Fruit fly (Drosophila melanogaster) whole organism, embryonic: ENCODE data around the gene fz.

Experiments used
- Atf6 ChIP-seq: fragments of 200-800 bp; sonication (Bioruptor generic); IDR thresholded peaks from 2 replicates; pipeline ENCODE4 v1.3.6; 2022; ENCODE audit warnings: missing biosample characterization, missing genetic modification characterization
- Bdp1 ChIP-seq: fragments of 200-800 bp; sonication (Bioruptor generic); optimal IDR thresholded peaks from 3 replicates; lab custom pipeline; 2016; ENCODE audit warnings: missing biosample characterization, missing genetic modification characterization
- CG10147 ChIP-seq: fragments of 200-800 bp; sonication (Bioruptor generic); optimal IDR thresholded peaks from 2 replicates; lab custom pipeline; 2019; ENCODE audit warnings: missing biosample characterization, mild to moderate bottlenecking, missing genetic modification characterization, moderate library complexity
- CG10274 ChIP-seq: fragments of 200-800 bp; sonication (Bioruptor generic); optimal IDR thresholded peaks from 3 replicates; lab custom pipeline; 2017; ENCODE audit warnings: missing biosample characterization, mild to moderate bottlenecking, missing genetic modification characterization
- CG10431 ChIP-seq: fragments of 200-800 bp; sonication (Bioruptor generic); optimal IDR thresholded peaks from 3 replicates; lab custom pipeline; 2018; ENCODE audit warnings: missing biosample characterization, mild to moderate bottlenecking, missing genetic modification characterization
- CG10959 ChIP-seq: fragments of 200-800 bp; sonication (Bioruptor generic); IDR thresholded peaks from 2 replicates; pipeline ENCODE4 v1.3.6; 2022; ENCODE audit warnings: missing biosample characterization, missing genetic modification characterization
- CG11560 ChIP-seq: fragments of 200-800 bp; sonication (Bioruptor generic); IDR thresholded peaks from 3 replicates; pipeline ENCODE4 v1.3.6; 2022; ENCODE audit warnings: missing biosample characterization, missing genetic modification characterization
- CG12391 ChIP-seq: fragments of 200-800 bp; sonication (Bioruptor generic); optimal IDR thresholded peaks from 3 replicates; lab custom pipeline; 2018; ENCODE audit warnings: missing biosample characterization, mild to moderate bottlenecking, missing genetic modification characterization, moderate library complexity
- CG14441 ChIP-seq: fragments of 200-800 bp; sonication (Bioruptor generic); IDR thresholded peaks from 2 replicates; pipeline ENCODE4 v1.3.6; 2022; ENCODE audit warnings: missing biosample characterization, missing genetic modification characterization
- CG14667 ChIP-seq: fragments of 200-800 bp; sonication (Bioruptor generic); IDR thresholded peaks from 2 replicates; pipeline ENCODE4 v1.3.6; 2022; ENCODE audit warnings: missing biosample characterization, missing genetic modification characterization
- CG1529 ChIP-seq: fragments of 200-800 bp; sonication (Bioruptor generic); optimal IDR thresholded peaks from 3 replicates; lab custom pipeline; 2018; ENCODE audit warnings: missing biosample characterization, missing genetic modification characterization
- CG17829 ChIP-seq: fragments of 200-800 bp; optimal IDR thresholded peaks from 2 replicates; lab custom pipeline; 2019; ENCODE audit warnings: missing biosample characterization, mild to moderate bottlenecking, missing genetic modification characterization, moderate library complexity
- CG18262 ChIP-seq: fragments of 200-800 bp; optimal IDR thresholded peaks from 3 replicates; lab custom pipeline; 2019; ENCODE audit warnings: missing biosample characterization, mild to moderate bottlenecking, missing genetic modification characterization, moderate library complexity
- CG2129 ChIP-seq: fragments of 200-800 bp; sonication (Bioruptor generic); IDR thresholded peaks from 2 replicates; pipeline ENCODE4 v1.3.6; 2022; ENCODE audit warnings: missing biosample characterization, missing genetic modification characterization; ENCODE audit not compliant: partially characterized antibody
- CG2712 ChIP-seq: fragments of 200-800 bp; optimal IDR thresholded peaks from 3 replicates; lab custom pipeline; 2019; ENCODE audit warnings: missing biosample characterization, mild to moderate bottlenecking, missing genetic modification characterization, moderate library complexity
- CG31365 ChIP-seq: fragments of 200-800 bp; sonication (Bioruptor generic); optimal IDR thresholded peaks from 2 replicates; lab custom pipeline; 2018; ENCODE audit warnings: missing biosample characterization, mild to moderate bottlenecking, missing genetic modification characterization
- CG32772 ChIP-seq: fragments of 200-800 bp; sonication (Bioruptor generic); IDR thresholded peaks from 2 replicates; pipeline ENCODE4 v1.3.6; 2022; ENCODE audit warnings: missing biosample characterization, missing genetic modification characterization
- CG33557 ChIP-seq: fragments of 200-800 bp; sonication (Bioruptor generic); optimal IDR thresholded peaks from 2 replicates; lab custom pipeline; 2019; ENCODE audit warnings: missing biosample characterization, mild to moderate bottlenecking, missing genetic modification characterization, moderate library complexity
- CG34422 ChIP-seq: fragments of 200-800 bp; sonication (Bioruptor generic); IDR thresholded peaks from 3 replicates; pipeline ENCODE4 v1.3.6; 2022; ENCODE audit warnings: missing biosample characterization, missing genetic modification characterization
- CG3838 ChIP-seq: fragments of 200-800 bp; sonication (Bioruptor generic); optimal IDR thresholded peaks from 3 replicates; lab custom pipeline; 2016; ENCODE audit warnings: missing biosample characterization, missing genetic modification characterization
- CG4360 ChIP-seq: fragments of 200-800 bp; sonication (Bioruptor generic); IDR thresholded peaks from 2 replicates; pipeline ENCODE4 v1.3.6; 2022; ENCODE audit warnings: missing biosample characterization, missing genetic modification characterization
- CG6791 ChIP-seq: fragments of 200-800 bp; sonication (Bioruptor generic); IDR thresholded peaks from 3 replicates; pipeline ENCODE4 v1.3.6; 2022; ENCODE audit warnings: missing biosample characterization, missing genetic modification characterization; ENCODE audit not compliant: partially characterized antibody
- CG7271 ChIP-seq: fragments of 200-800 bp; sonication (Bioruptor generic); optimal IDR thresholded peaks from 2 replicates; lab custom pipeline; 2018; ENCODE audit warnings: missing biosample characterization, mild to moderate bottlenecking, missing genetic modification characterization, moderate library complexity
- CG7839 ChIP-seq: fragments of 200-800 bp; sonication (Bioruptor generic); optimal IDR thresholded peaks from 3 replicates; lab custom pipeline; 2018; ENCODE audit warnings: missing biosample characterization, mild to moderate bottlenecking, missing genetic modification characterization, moderate library complexity
- CG8924 ChIP-seq: fragments of 200-800 bp; optimal IDR thresholded peaks from 3 replicates; lab custom pipeline; 2019; ENCODE audit warnings: missing biosample characterization, mild to moderate bottlenecking, missing genetic modification characterization, moderate library complexity
- D19A ChIP-seq: fragments of 200-800 bp; optimal IDR thresholded peaks from 3 replicates; lab custom pipeline; 2019; ENCODE audit warnings: missing biosample characterization, mild to moderate bottlenecking, missing genetic modification characterization, moderate library complexity
- Dref ChIP-seq: fragments of 200-800 bp; sonication (Bioruptor generic); IDR thresholded peaks from 2 replicates; pipeline ENCODE4 v1.3.6; 2022; ENCODE audit warnings: missing biosample characterization, missing genetic modification characterization
- HLH4C ChIP-seq: fragments of 200-800 bp; sonication (Bioruptor generic); IDR thresholded peaks from 3 replicates; pipeline ENCODE4 v1.3.6; 2022; ENCODE audit warnings: missing biosample characterization, missing genetic modification characterization; ENCODE audit not compliant: partially characterized antibody
- Hr51 ChIP-seq, 2 experiments: fragments of 200-800 bp; sonication (Bioruptor generic); optimal IDR thresholded peaks; 2 replicates in 1 of 2; 3 replicates in 1 of 2; lab custom pipeline; 2016 to 2018; ENCODE audit warnings: missing biosample characterization in 2 of 2, missing genetic modification characterization in 2 of 2, mild to moderate bottlenecking in 1 of 2, moderate library complexity in 1 of 2
- Mad ChIP-seq: fragments of 200-800 bp; sonication (Bioruptor generic); optimal IDR thresholded peaks from 2 replicates; lab custom pipeline; 2016; ENCODE audit warnings: missing biosample characterization, missing genetic modification characterization
- Mes4 ChIP-seq: fragments of 200-800 bp; sonication (Bioruptor generic); optimal IDR thresholded peaks from 2 replicates; lab custom pipeline; 2016; ENCODE audit warnings: missing biosample characterization, missing genetic modification characterization
- Oaz ChIP-seq: fragments of 200-800 bp; sonication (Bioruptor generic); IDR thresholded peaks from 2 replicates; pipeline ENCODE4 v1.3.6; 2022; ENCODE audit warnings: missing biosample characterization, missing genetic modification characterization
- Optix ChIP-seq: fragments of 200-800 bp; sonication (Bioruptor generic); IDR thresholded peaks from 3 replicates; pipeline ENCODE4 v1.3.6; 2022; ENCODE audit warnings: missing biosample characterization, missing genetic modification characterization
- PHDP ChIP-seq: fragments of 200-800 bp; sonication (Bioruptor generic); optimal IDR thresholded peaks from 3 replicates; lab custom pipeline; 2018; ENCODE audit warnings: missing biosample characterization, mild to moderate bottlenecking, missing genetic modification characterization, moderate library complexity
- Sox102F ChIP-seq: fragments of 200-800 bp; sonication (Bioruptor generic); optimal IDR thresholded peaks from 2 replicates; lab custom pipeline; 2018; ENCODE audit warnings: missing biosample characterization, mild to moderate bottlenecking, missing genetic modification characterization, moderate library complexity
- bbx ChIP-seq: fragments of 200-800 bp; sonication (Bioruptor generic); IDR thresholded peaks from 2 replicates; pipeline ENCODE4 v1.3.6; 2022; ENCODE audit warnings: missing biosample characterization, missing genetic modification characterization; ENCODE audit not compliant: partially characterized antibody
- ci ChIP-seq: fragments of 200-800 bp; sonication (Bioruptor generic); IDR thresholded peaks from 3 replicates; pipeline ENCODE4 v1.3.6; 2022; ENCODE audit warnings: missing biosample characterization, missing genetic modification characterization
- da ChIP-seq: fragments of 200-800 bp; sonication (Bioruptor generic); optimal IDR thresholded peaks from 2 replicates; lab custom pipeline; 2016; ENCODE audit warnings: missing biosample characterization, missing genetic modification characterization
- disco-r ChIP-seq: fragments of 200-800 bp; sonication (Bioruptor generic); optimal IDR thresholded peaks from 2 replicates; lab custom pipeline; 2016; ENCODE audit warnings: missing biosample characterization, missing genetic modification characterization
- dm ChIP-seq: fragments of 200-800 bp; sonication (Bioruptor generic); optimal IDR thresholded peaks from 3 replicates; lab custom pipeline; 2016; ENCODE audit warnings: missing biosample characterization, missing genetic modification characterization
- dmrt11E ChIP-seq: fragments of 200-800 bp; sonication (Bioruptor generic); optimal IDR thresholded peaks from 3 replicates; lab custom pipeline; 2018; ENCODE audit warnings: missing biosample characterization, mild to moderate bottlenecking, missing genetic modification characterization, moderate library complexity
- fru ChIP-seq: fragments of >200 bp; optimal IDR thresholded peaks from 2 replicates; lab custom pipeline; 2017
- ftz-f1 ChIP-seq: fragments of 200-800 bp; sonication (Bioruptor generic); optimal IDR thresholded peaks from 2 replicates; lab custom pipeline; 2016; ENCODE audit warnings: missing biosample characterization, missing genetic modification characterization
- kah ChIP-seq: fragments of 200-800 bp; sonication (Bioruptor generic); optimal IDR thresholded peaks from 2 replicates; lab custom pipeline; 2018; ENCODE audit warnings: missing biosample characterization, mild to moderate bottlenecking, missing genetic modification characterization
- ken ChIP-seq: fragments of 200-800 bp; sonication (Bioruptor generic); IDR thresholded peaks from 3 replicates; pipeline ENCODE4 v1.3.6; 2022; ENCODE audit warnings: missing biosample characterization, missing genetic modification characterization
- mirr ChIP-seq: fragments of 200-800 bp; sonication (Bioruptor generic); optimal IDR thresholded peaks from 3 replicates; lab custom pipeline; 2018; ENCODE audit warnings: missing biosample characterization, mild to moderate bottlenecking, missing genetic modification characterization
- nmo ChIP-seq: fragments of 200-800 bp; sonication (Bioruptor generic); optimal IDR thresholded peaks from 2 replicates; lab custom pipeline; 2018; ENCODE audit warnings: missing biosample characterization, mild to moderate bottlenecking, missing genetic modification characterization, moderate library complexity
- otp ChIP-seq: fragments of 200-800 bp; sonication (Bioruptor generic); IDR thresholded peaks from 3 replicates; pipeline ENCODE4, ENCODE4 v1.3.6; 2022; ENCODE audit warnings: missing biosample characterization, missing genetic modification characterization
- sima ChIP-seq: fragments of 200-800 bp; sonication (Bioruptor generic); optimal IDR thresholded peaks from 2 replicates; lab custom pipeline; 2016; ENCODE audit warnings: missing biosample characterization, missing genetic modification characterization
- stc ChIP-seq: fragments of 200-800 bp; sonication (Bioruptor generic); IDR thresholded peaks from 2 replicates; pipeline ENCODE4 v1.3.6; 2022; ENCODE audit warnings: missing biosample characterization, missing genetic modification characterization
- wor ChIP-seq: fragments of 200-800 bp; sonication (Bioruptor generic); IDR thresholded peaks from 2 replicates; pipeline ENCODE4 v1.3.6; 2022; ENCODE audit warnings: missing biosample characterization, missing genetic modification characterization

fz gene

DNA sequence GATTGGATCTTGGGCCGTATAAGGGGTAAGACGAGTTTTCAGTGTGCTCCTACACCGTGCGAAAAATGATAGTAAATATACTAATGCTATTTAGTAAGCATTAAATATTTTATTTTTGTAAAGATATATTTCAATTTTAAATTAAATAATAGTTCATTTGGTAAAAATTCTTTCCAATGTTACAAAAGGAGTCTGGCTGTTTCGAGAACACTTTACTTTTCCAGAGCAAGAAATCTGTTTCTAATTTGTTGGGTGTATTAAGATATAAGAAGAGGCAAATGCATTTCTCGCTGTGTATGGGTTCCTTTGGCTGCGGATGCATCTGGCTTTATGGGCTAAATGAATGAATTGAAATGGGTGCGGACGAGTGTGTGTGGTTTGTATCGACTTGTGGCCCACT lies 51.1 kb downstream of the fz start (continued):
- TF ChIP-seq disco-r (GFP tag; lab: Kevin White, UChicago), result no peak
- TF ChIP-seq Bdp1, result no peak
- no peak for TF ChIP-seq Mes4
- TF ChIP-seq CG14667 (GFP tag; lab: Robert Waterston, UW), result no peak
- no peak for TF ChIP-seq CG3838 (GFP tag; lab: Kevin White, UChicago)
- peak; percentile 28 for TF ChIP-seq CG10431 (GFP tag; lab: Kevin White, UChicago)
- peak; percentile 73 for TF ChIP-seq CG17829 (tag; lab: Kevin White, UChicago)
- no peak for TF ChIP-seq ken
- peak; percentile 67 for TF ChIP-seq D19A (tag; lab: Kevin White, UChicago)
- TF ChIP-seq stc, result 0 out of 2 replicates have a peak, but pooled peaks have one; percentile 41
- peak; percentile 70 for TF ChIP-seq CG12391 (tag; lab: Kevin White, UChicago)
- no peak for TF ChIP-seq da (GFP tag; lab: Kevin White, UChicago)
- TF ChIP-seq Oaz (GFP tag; lab: Robert Waterston, UW), result no peak
- TF ChIP-seq CG2712 (tag; lab: Kevin White, UChicago), result peak; percentile 82
- no peak for TF ChIP-seq CG10274 (GFP tag; lab: Kevin White, UChicago)
- TF ChIP-seq Atf6 (GFP tag; lab: Robert Waterston, UW), result peak; percentile 44
- TF ChIP-seq CG10147 (GFP tag; lab: Kevin White, UChicago), result peak; percentile 27
- no peak for TF ChIP-seq fru (lab: Kevin White, UChicago)
- TF ChIP-seq mirr (GFP tag; lab: Kevin White, UChicago), result no peak
- peak; percentile 65 for TF ChIP-seq dmrt11E (tag; lab: Kevin White, UChicago)
- no peak for TF ChIP-seq CG4360 (GFP tag; lab: Robert Waterston, UW)
- TF ChIP-seq ftz-f1 (GFP tag; lab: Kevin White, UChicago), result no peak
- peak; percentile 62 for TF ChIP-seq PHDP (tag; lab: Kevin White, UChicago)
- TF ChIP-seq CG31365 (tag; lab: Kevin White, UChicago), result no peak
- TF ChIP-seq CG7839, result peak; percentile 75
- TF ChIP-seq kah (GFP tag; lab: Kevin White, UChicago), result no peak
- no peak for TF ChIP-seq CG6791 (GFP tag; lab: Robert Waterston, UW)
- TF ChIP-seq Optix (GFP tag; lab: Robert Waterston, UW), result no peak
- TF ChIP-seq ci (GFP tag; lab: Robert Waterston, UW), result 0 out of 3 replicates have a peak, but pooled peaks have one; percentile 31
- no peak; the same call in 1 of the 2 replicates for TF ChIP-seq CG32772 (GFP tag; lab: Robert Waterston, UW)
- no peak for TF ChIP-seq sima (GFP tag; lab: Kevin White, UChicago)
- peak; percentile 71 for TF ChIP-seq nmo (GFP tag; lab: Kevin White, UChicago)
- peak; percentile 81 for TF ChIP-seq CG18262
- no peak for TF ChIP-seq CG14441 (GFP tag; lab: Robert Waterston, UW)
- TF ChIP-seq CG33557 (GFP tag; lab: Kevin White, UChicago), result peak; percentile 56
- TF ChIP-seq bbx, result no peak
- no peak for TF ChIP-seq Dref (GFP tag; lab: Robert Waterston, UW)
- TF ChIP-seq wor (GFP tag; lab: Robert Waterston, UW), result peak; percentile 21; the same call in 1 of the 2 replicates
- TF ChIP-seq Hr51 (GFP tag; optimal IDR thresholded peaks at IDR 0.05; lab: Kevin White, UChicago), result peak in 1 of 2 experiments; percentile 60
- TF ChIP-seq Sox102F (GFP tag; lab: Kevin White, UChicago), result peak; percentile 75
- TF ChIP-seq CG10959, result no peak
- 0 out of 3 replicates have a peak, but pooled peaks have one; percentile 30 for TF ChIP-seq CG34422 (GFP tag; lab: Robert Waterston, UW)
- no peak for TF ChIP-seq CG2129
- no peak for TF ChIP-seq CG11560
- no peak for TF ChIP-seq CG7271 (tag; lab: Kevin White, UChicago)
- no peak for TF ChIP-seq HLH4C (GFP tag; lab: Robert Waterston, UW)
- no peak for TF ChIP-seq otp (GFP tag; lab: Robert Waterston, UW)
- no peak for TF ChIP-seq dm
- TF ChIP-seq CG8924 (tag; lab: Kevin White, UChicago), result peak; percentile 56
- TF ChIP-seq CG1529 (GFP tag; lab: Kevin White, UChicago), result peak; percentile 43
- no peak for TF ChIP-seq Mad (GFP tag; lab: Kevin White, UChicago)
